Worm (Caenorhabditis elegans): Measurements from ENCODE around the gene tlk-1.

tlk-1 gene

DNA sequence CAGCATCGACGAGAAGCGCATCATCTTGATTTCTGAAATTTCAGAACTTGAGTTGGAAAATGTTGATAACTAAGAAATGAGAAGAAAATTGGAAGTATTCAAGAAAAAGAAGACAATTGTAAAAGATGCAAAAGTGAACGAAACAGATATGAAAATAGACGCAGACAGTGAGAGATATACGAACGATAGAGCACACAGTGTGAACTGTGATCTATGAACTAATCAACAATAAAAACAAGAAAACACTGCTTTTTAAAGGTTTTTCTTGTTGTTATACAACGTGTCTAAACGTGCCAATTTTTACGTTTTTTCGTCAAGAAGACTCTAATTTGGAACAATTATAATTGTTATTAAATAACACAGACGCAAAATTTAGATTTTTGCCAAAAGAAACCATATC is 53.2 kb downstream of the tlk-1 start, which contains the start of gene ech-6:
TSS of gene ech-6 (minus strand) at position 32 of the 400 bp plus-strand sequence.
- no peak for TF ChIP-seq W03F9.2 (tag; optimal IDR thresholded peaks at IDR 0.05)

DNA sequence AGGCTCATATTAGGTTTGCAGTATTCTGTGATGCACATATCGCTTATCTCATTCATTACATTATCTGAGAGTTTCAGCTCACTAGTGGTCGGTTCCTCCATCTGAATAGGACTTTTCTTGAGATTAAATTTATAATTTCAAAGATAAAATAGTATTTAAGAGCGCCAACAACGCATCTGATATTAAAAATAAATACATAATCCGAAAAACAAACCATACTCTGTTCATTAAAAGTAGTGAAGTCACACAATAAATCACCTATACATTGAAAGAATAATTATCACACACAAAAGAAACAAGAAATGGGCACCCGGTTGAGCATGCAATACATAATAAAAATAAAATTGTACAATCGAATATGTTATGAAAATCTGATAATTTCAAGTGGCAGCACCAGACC is 57.7 kb downstream of the tlk-1 start, which contains the start of gene vps-53:
TSS of gene vps-53 (minus strand) at position 101 of the 400 bp plus-strand sequence.
- TF ChIP-seq him-1 (tag; optimal IDR thresholded peaks at IDR 0.05) (no peak), W03F9.2 (tag; optimal IDR thresholded peaks at IDR 0.05) (no peak), dao-5 (tag; optimal IDR thresholded peaks at IDR 0.05) (no peak)

DNA sequence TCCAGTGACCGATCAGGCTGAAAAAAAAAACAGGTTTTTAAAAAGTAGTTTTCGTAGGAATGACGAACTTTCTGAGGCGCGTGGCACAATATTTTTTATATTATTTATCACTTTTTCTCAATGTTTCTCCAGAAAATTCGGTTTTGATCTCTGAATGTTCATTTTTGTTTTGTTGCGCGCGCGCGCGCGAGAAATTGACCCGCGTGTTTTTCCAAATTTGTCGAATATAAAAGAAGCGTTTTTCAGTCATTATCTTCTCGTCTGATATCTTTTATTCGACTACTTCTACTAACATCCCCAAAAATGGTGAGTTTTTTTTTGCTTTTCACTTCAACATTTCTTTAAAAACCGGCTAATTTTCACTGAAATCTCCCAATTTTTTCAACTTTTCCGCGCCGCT is 59.2 kb downstream of the tlk-1 start, which contains the start of gene rmd-1:
TSS of gene rmd-1 (plus strand) at position 247 of the 400 bp plus-strand sequence.
- no peak for TF ChIP-seq him-1 (tag; optimal IDR thresholded peaks at IDR 0.05)
- no peak for TF ChIP-seq dao-5 (tag; optimal IDR thresholded peaks at IDR 0.05)
- no peak for TF ChIP-seq W03F9.2 (tag; optimal IDR thresholded peaks at IDR 0.05)

All from whole organism, L4/young adult.